Worm (Caenorhabditis elegans) whole organism, mixed stage, embryonic: ENCODE measurements around the gene F14H8.4.

ENCODE experiments used
- bed-3 ChIP-seq: fragments of 200-800 bp; sonication (Bioruptor generic); optimal IDR thresholded peaks from 3 replicates; lab custom pipeline; 2018; ENCODE audit warnings: mild to moderate bottlenecking, missing genetic modification characterization, moderate library complexity, missing compliant biosample characterization
- blmp-1 ChIP-seq: fragments of 150-350 bp; optimal IDR thresholded peaks from 2 replicates; lab custom pipeline; 2014; ENCODE audit warnings: missing biosample characterization, missing genetic modification characterization
- ceh-39 ChIP-seq: fragments of 150-350 bp; optimal IDR thresholded peaks from 2 replicates; lab custom pipeline; 2014; ENCODE audit warnings: missing biosample characterization, missing genetic modification characterization
- ceh-43 ChIP-seq: fragments of 200-800 bp; sonication (Bioruptor generic); optimal IDR thresholded peaks from 2 replicates; lab custom pipeline; 2018; ENCODE audit warnings: mild to moderate bottlenecking, missing genetic modification characterization, moderate library complexity, missing compliant biosample characterization
- ceh-83 ChIP-seq: fragments of 200-800 bp; sonication (Bioruptor generic); optimal IDR thresholded peaks from 2 replicates; lab custom pipeline; 2018; ENCODE audit warnings: mild to moderate bottlenecking, missing genetic modification characterization, missing compliant biosample characterization
- ces-1 ChIP-seq: fragments of 150-350 bp; optimal IDR thresholded peaks from 2 replicates; lab custom pipeline; 2014; ENCODE audit warnings: missing biosample characterization, missing genetic modification reagents, missing genetic modification characterization
- cnd-1 ChIP-seq: fragments of 200-800 bp; sonication (Bioruptor generic); optimal IDR thresholded peaks from 2 replicates; lab custom pipeline; 2018; ENCODE audit warnings: mild to moderate bottlenecking, missing genetic modification characterization, missing compliant biosample characterization
- drap-1 ChIP-seq: fragments of 200-800 bp; sonication (Bioruptor generic); optimal IDR thresholded peaks from 3 replicates; lab custom pipeline; 2018; ENCODE audit warnings: mild to moderate bottlenecking, missing genetic modification characterization, missing compliant biosample characterization
- elt-1 ChIP-seq: sonication (generic microtip); optimal IDR thresholded peaks from 2 replicates; lab custom pipeline; 2017; ENCODE audit warnings: missing genetic modification characterization, mild to moderate bottlenecking, missing compliant biosample characterization, antibody characterized with exemption, moderate library complexity, borderline replicate concordance; ENCODE audit not compliant: insufficient read depth
- elt-3 ChIP-seq: fragments of 150-350 bp; optimal IDR thresholded peaks from 2 replicates; lab custom pipeline; 2014; ENCODE audit warnings: missing biosample characterization, missing genetic modification characterization
- flh-1 ChIP-seq: fragments of 200-800 bp; sonication (Bioruptor generic); optimal IDR thresholded peaks from 2 replicates; lab custom pipeline; 2018; ENCODE audit warnings: mild to moderate bottlenecking, missing genetic modification characterization, moderate library complexity, missing compliant biosample characterization
- ham-2 ChIP-seq: fragments of 200-800 bp; sonication (Bioruptor generic); optimal IDR thresholded peaks from 2 replicates; lab custom pipeline; 2018; ENCODE audit warnings: mild to moderate bottlenecking, missing genetic modification characterization, missing compliant biosample characterization
- hlh-1 ChIP-seq: fragments of 150-350 bp; optimal IDR thresholded peaks from 2 replicates; lab custom pipeline; 2014; ENCODE audit warnings: missing biosample characterization, missing genetic modification reagents, missing genetic modification characterization
- lin-13 ChIP-seq: fragments of 150-350 bp; optimal IDR thresholded peaks from 2 replicates; lab custom pipeline; 2014; ENCODE audit warnings: missing biosample characterization, missing genetic modification characterization
- lin-32 ChIP-seq: fragments of 200-800 bp; sonication (Bioruptor generic); optimal IDR thresholded peaks from 2 replicates; lab custom pipeline; 2018; ENCODE audit warnings: mild to moderate bottlenecking, missing genetic modification characterization, missing compliant biosample characterization
- lsy-2 ChIP-seq: fragments of 150-350 bp; optimal IDR thresholded peaks from 2 replicates; lab custom pipeline; 2014; ENCODE audit warnings: missing biosample characterization, missing genetic modification characterization
- mab-5 ChIP-seq: fragments of 150-350 bp; optimal IDR thresholded peaks from 2 replicates; lab custom pipeline; 2014; ENCODE audit warnings: missing biosample characterization, missing genetic modification characterization
- mep-1 ChIP-seq: fragments of 150-350 bp; optimal IDR thresholded peaks from 2 replicates; lab custom pipeline; 2017; ENCODE audit warnings: missing biosample characterization, missing genetic modification reagents, missing genetic modification characterization, inconsistent platforms
- mls-2 ChIP-seq: sonication (generic microtip); optimal IDR thresholded peaks from 2 replicates; lab custom pipeline; 2016; ENCODE audit warnings: mild to moderate bottlenecking, missing genetic modification characterization, moderate library complexity, missing compliant biosample characterization
- nhr-12 ChIP-seq: fragments of 150-350 bp; optimal IDR thresholded peaks from 2 replicates; lab custom pipeline; 2014; ENCODE audit warnings: missing biosample characterization, missing genetic modification characterization
- nhr-2 ChIP-seq: fragments of 150-350 bp; optimal IDR thresholded peaks from 2 replicates; lab custom pipeline; 2014; ENCODE audit warnings: missing biosample characterization, missing genetic modification characterization
- nhr-237 ChIP-seq: fragments of 150-350 bp; optimal IDR thresholded peaks from 2 replicates; lab custom pipeline; 2014; ENCODE audit warnings: missing biosample characterization, missing genetic modification characterization
- nhr-76 ChIP-seq: sonication (generic microtip); optimal IDR thresholded peaks from 2 replicates; lab custom pipeline; 2017; ENCODE audit warnings: missing biosample characterization, missing genetic modification characterization
- pha-4 ChIP-seq: fragments of 150-350 bp; optimal IDR thresholded peaks from 2 replicates; lab custom pipeline; 2018; ENCODE audit warnings: missing biosample characterization, missing genetic modification reagents, missing genetic modification characterization
- sem-2 ChIP-seq: fragments of 200-800 bp; sonication (Bioruptor generic); optimal IDR thresholded peaks from 2 replicates; lab custom pipeline; 2018; ENCODE audit warnings: mild to moderate bottlenecking, missing genetic modification characterization, missing compliant biosample characterization
- snpc-4 ChIP-seq: fragments of 150-350 bp; optimal IDR thresholded peaks from 2 replicates; lab custom pipeline; 2014; ENCODE audit warnings: missing biosample characterization, missing genetic modification characterization
- sptf-1 ChIP-seq: sonication (generic microtip); optimal IDR thresholded peaks from 2 replicates; lab custom pipeline; 2017; ENCODE audit warnings: mild to moderate bottlenecking, missing genetic modification characterization, moderate library complexity, missing compliant biosample characterization
- tbx-8 ChIP-seq: fragments of 200-800 bp; sonication (Bioruptor generic); optimal IDR thresholded peaks from 2 replicates; lab custom pipeline; 2018; ENCODE audit warnings: mild to moderate bottlenecking, missing genetic modification characterization, moderate library complexity, missing compliant biosample characterization
- unc-120 ChIP-seq: sonication (generic microtip); optimal IDR thresholded peaks from 2 replicates; lab custom pipeline; 2017; ENCODE audit warnings: missing genetic modification characterization, missing compliant biosample characterization; ENCODE audit not compliant: poor library complexity, severe bottlenecking
- unc-39 ChIP-seq: fragments of 150-350 bp; optimal IDR thresholded peaks from 2 replicates; lab custom pipeline; 2014; ENCODE audit warnings: missing biosample characterization, missing genetic modification characterization
- unc-62 ChIP-seq: fragments of 150-350 bp; optimal IDR thresholded peaks from 2 replicates; lab custom pipeline; 2014; ENCODE audit warnings: missing biosample characterization, missing genetic modification reagents, missing genetic modification characterization
- zip-8 ChIP-seq: fragments of 150-350 bp; optimal IDR thresholded peaks from 2 replicates; lab custom pipeline; 2014; ENCODE audit warnings: missing biosample characterization, missing genetic modification characterization
- ztf-11 ChIP-seq: fragments of 150-350 bp; optimal IDR thresholded peaks from 2 replicates; lab custom pipeline; 2014; ENCODE audit warnings: missing biosample characterization, missing genetic modification characterization

F14H8.4 gene

ce11 chrV:15023544-15023943, at the start of gene F14H8.4:
TSS of gene F14H8.4 (plus strand) at chrV:15023844.
- no peak for TF ChIP-seq mep-1 (tag; lab: Kevin White, UChicago)
- TF ChIP-seq zip-8 (tag; lab: Kevin White, UChicago): no peak
- TF ChIP-seq drap-1 (GFP tag; lab: Kevin White, UChicago): no peak
- TF ChIP-seq ham-2: no peak
- TF ChIP-seq lin-13 (tag; lab: Kevin White, UChicago): no peak
- no peak for TF ChIP-seq tbx-8 (GFP tag; lab: Kevin White, UChicago)
- TF ChIP-seq nhr-2 (tag; lab: Kevin White, UChicago): no peak
- TF ChIP-seq sem-2: no peak
- no peak for TF ChIP-seq lin-32 (GFP tag; lab: Kevin White, UChicago)
- TF ChIP-seq mab-5 (tag; lab: Kevin White, UChicago): no peak
- no peak for TF ChIP-seq unc-62 (GFP tag; lab: Kevin White, UChicago)
- TF ChIP-seq, all 35 proteins: peak for 0

ce11 chrV:14978205-14978751, 45.4 kb upstream of the F14H8.4 start, which contains the start of the genes grd-12 and F02D8.1:
TSS of gene grd-12 (plus strand) at chrV:14978505.
TSS of gene F02D8.1 (minus strand) at chrV:14978701.
- no peak for TF ChIP-seq pha-4
- TF ChIP-seq tbx-8 (GFP tag; lab: Kevin White, UChicago): no peak
- no peak for TF ChIP-seq lin-13 (tag; lab: Kevin White, UChicago)
- TF ChIP-seq cnd-1: no peak
- TF ChIP-seq drap-1 (GFP tag; lab: Kevin White, UChicago): no peak
- TF ChIP-seq unc-62 (GFP tag; lab: Kevin White, UChicago): no peak
- TF ChIP-seq ham-2: no peak
- no peak for TF ChIP-seq bed-3 (GFP tag; lab: Kevin White, UChicago)
- no peak for TF ChIP-seq ceh-43 (GFP tag; lab: Kevin White, UChicago)
- no peak for TF ChIP-seq mep-1 (tag; lab: Kevin White, UChicago)
- no peak for TF ChIP-seq flh-1 (GFP tag; lab: Kevin White, UChicago)
- no peak for TF ChIP-seq mls-2 (tag; lab: Kevin White, UChicago)
- no peak for TF ChIP-seq nhr-12 (tag; lab: Kevin White, UChicago)
- no peak for TF ChIP-seq nhr-76 (tag; lab: Kevin White, UChicago)
- TF ChIP-seq ceh-83 (GFP tag; lab: Kevin White, UChicago): no peak
- no peak for TF ChIP-seq ztf-11 (tag; lab: Kevin White, UChicago)
- no peak for TF ChIP-seq snpc-4 (tag; lab: Kevin White, UChicago)

DNA sequence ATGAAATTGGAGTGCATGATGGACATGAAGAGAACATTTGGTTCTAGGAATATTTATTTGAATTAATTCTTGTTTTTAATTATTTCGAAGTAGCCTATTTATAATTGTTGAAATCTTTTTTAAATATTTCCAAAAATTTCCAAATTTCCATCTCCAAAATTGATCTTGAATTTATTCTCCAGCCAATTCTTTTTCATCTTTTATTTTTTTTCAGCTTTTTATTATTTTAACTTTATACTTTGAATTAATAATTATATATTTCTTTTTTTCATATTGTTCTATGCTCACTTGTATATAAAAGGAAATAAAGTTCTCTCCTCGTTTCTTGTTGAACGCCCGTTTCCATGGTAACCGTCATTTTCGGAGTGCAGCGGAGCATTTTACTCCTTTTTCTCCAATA, 43.7 kb upstream of the F14H8.4 start, which contains the start of gene xbx-1:
Gene xbx-1 (plus strand): TSS at position 301 of the 400 bp plus-strand sequence.
- TF ChIP-seq blmp-1 (no peak), zip-8 (tag; lab: Kevin White, UChicago) (no peak), elt-1 (tag; lab: Kevin White, UChicago) (no peak), ham-2 (no peak), sptf-1 (tag; lab: Kevin White, UChicago) (no peak), unc-39 (tag; lab: Kevin White, UChicago) (no peak), unc-120 (no peak), elt-3 (no peak), sem-2 (no peak), mab-5 (tag; lab: Kevin White, UChicago) (no peak), ces-1 (no peak), ceh-39 (tag; lab: Kevin White, UChicago) (no peak), unc-62 (GFP tag; lab: Kevin White, UChicago) (no peak), ceh-43 (GFP tag; lab: Kevin White, UChicago) (no peak), lin-13 (tag; lab: Kevin White, UChicago) (no peak), nhr-2 (tag; lab: Kevin White, UChicago) (no peak)
- TF ChIP-seq, all 35 proteins: peak for 0

DNA sequence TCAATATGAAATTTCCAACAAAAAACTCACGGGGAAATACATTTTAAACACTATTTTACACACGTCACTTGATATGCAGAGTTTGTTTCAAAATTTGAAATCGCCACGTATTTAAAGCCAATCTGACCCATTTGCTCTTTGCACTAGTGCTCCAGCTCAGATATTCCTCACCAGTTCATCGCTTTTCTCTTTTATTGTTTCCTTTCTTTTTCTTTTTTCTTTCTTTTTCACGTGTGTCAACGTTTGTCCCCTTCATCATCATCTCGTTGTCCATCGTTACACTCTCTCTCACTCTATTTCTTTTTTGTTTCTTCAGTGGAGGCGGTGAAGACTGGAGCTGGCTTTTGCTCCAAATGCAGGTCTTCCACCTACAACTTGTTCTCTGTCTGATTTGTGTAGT, 39.1 kb upstream of the F14H8.4 start, which contains the start of gene F02D8.4:
Gene F02D8.4 (plus strand): TSS at position 301 of the 400 bp plus-strand sequence.
- TF ChIP-seq mep-1 (tag; lab: Kevin White, UChicago): no peak
- TF ChIP-seq lin-13 (tag; lab: Kevin White, UChicago): no peak
- no peak for TF ChIP-seq unc-39 (tag; lab: Kevin White, UChicago)
- no peak for TF ChIP-seq zip-8 (tag; lab: Kevin White, UChicago)
- no peak for TF ChIP-seq elt-1 (tag; lab: Kevin White, UChicago)
- no peak for TF ChIP-seq nhr-237 (tag; lab: Kevin White, UChicago)
- TF ChIP-seq blmp-1: no peak
- TF ChIP-seq ceh-39 (tag; lab: Kevin White, UChicago): no peak
- TF ChIP-seq lsy-2: no peak
- no peak for TF ChIP-seq sem-2
- TF ChIP-seq elt-3: no peak
- TF ChIP-seq nhr-12 (tag; lab: Kevin White, UChicago): no peak
- TF ChIP-seq unc-62 (GFP tag; lab: Kevin White, UChicago): no peak
- no peak for TF ChIP-seq hlh-1 (tag; lab: Kevin White, UChicago)
- no peak for TF ChIP-seq snpc-4 (tag; lab: Kevin White, UChicago)
- no peak for TF ChIP-seq pha-4
